Worm (Caenorhabditis elegans) whole organism, L4 larva: Measurements from ENCODE around the gene F10A3.17.

Source experiments
- D1046.2 ChIP-seq: fragments of 200-800 bp; sonication (Bioruptor generic); IDR thresholded peaks from 2 replicates; pipeline ENCODE4 v1.3.6; 2022; ENCODE audit warnings: missing genetic modification characterization, missing compliant biosample characterization
- F37D6.2 ChIP-seq: sonication (generic microtip); optimal IDR thresholded peaks from 2 replicates; lab custom pipeline; 2016; ENCODE audit warnings: mild to moderate bottlenecking, missing genetic modification characterization, missing compliant biosample characterization
- F49E8.2 ChIP-seq: sonication (generic microtip); optimal IDR thresholded peaks from 2 replicates; lab custom pipeline; 2016; ENCODE audit warnings: missing compliant biosample characterization, mild to moderate bottlenecking, missing genetic modification characterization, borderline replicate concordance
- Y48G9A.11 ChIP-seq: fragments of 200-800 bp; sonication (Bioruptor generic); IDR thresholded peaks from 2 replicates; pipeline ENCODE4 v1.3.6; 2022; ENCODE audit warnings: missing genetic modification reagents, missing genetic modification characterization, missing compliant biosample characterization
- Y5F2A.4 ChIP-seq: fragments of 200-800 bp; sonication (Bioruptor generic); optimal IDR thresholded peaks from 2 replicates; lab custom pipeline; 2018; ENCODE audit warnings: mild to moderate bottlenecking, missing genetic modification characterization, missing compliant biosample characterization
- Y75B8A.6 ChIP-seq: fragments of 200-800 bp; sonication (Bioruptor generic); IDR thresholded peaks from 2 replicates; pipeline ENCODE4 v1.3.6; 2022; ENCODE audit warnings: missing genetic modification reagents, missing genetic modification characterization, missing compliant biosample characterization
- aly-2 ChIP-seq: sonication (generic microtip); optimal IDR thresholded peaks from 2 replicates; lab custom pipeline; 2018; ENCODE audit warnings: missing biosample characterization, missing genetic modification characterization
- ceh-44 ChIP-seq: fragments of 200-800 bp; sonication (Bioruptor generic); IDR thresholded peaks from 2 replicates; pipeline ENCODE4 v1.3.6; 2022; ENCODE audit warnings: missing genetic modification reagents, missing genetic modification characterization, missing compliant biosample characterization
- ctbp-1 ChIP-seq: fragments of 200-800 bp; sonication (Bioruptor generic); IDR thresholded peaks from 2 replicates; pipeline ENCODE4 v1.3.6; 2022; ENCODE audit warnings: missing genetic modification reagents, missing genetic modification characterization, missing compliant biosample characterization
- dmd-9 ChIP-seq: fragments of 200-800 bp; sonication (Bioruptor generic); IDR thresholded peaks from 2 replicates; pipeline ENCODE4 v1.3.6; 2022; ENCODE audit warnings: missing genetic modification reagents, missing genetic modification characterization, missing compliant biosample characterization
- fkh-10 ChIP-seq: fragments of 150-350 bp; optimal IDR thresholded peaks from 2 replicates; lab custom pipeline; 2014; ENCODE audit warnings: missing biosample characterization, missing genetic modification reagents, missing genetic modification characterization
- hlh-30 ChIP-seq: sonication (generic microtip); optimal IDR thresholded peaks from 2 replicates; lab custom pipeline; 2017; ENCODE audit warnings: antibody characterized with exemption, mild to moderate bottlenecking, missing genetic modification characterization, missing compliant biosample characterization; ENCODE audit not compliant: insufficient read depth
- lin-15B ChIP-seq: fragments of 150-350 bp; sonication (generic microtip); optimal IDR thresholded peaks from 3 replicates; lab custom pipeline; 2014; ENCODE audit warnings: missing biosample characterization, missing genetic modification characterization
- lin-38 ChIP-seq: fragments of 200-800 bp; sonication (Bioruptor generic); IDR thresholded peaks from 2 replicates; pipeline ENCODE4 v1.3.6; 2022; ENCODE audit warnings: missing genetic modification reagents, missing genetic modification characterization, missing compliant biosample characterization
- mdl-1 ChIP-seq, 2 experiments: fragments of 150-350 bp in 1 of 2; sonication (generic microtip) in 1 of 2; optimal IDR thresholded peaks; 2 replicates each; lab custom pipeline; 2014 to 2017; ENCODE audit warnings: missing biosample characterization in 2 of 2, missing genetic modification characterization in 2 of 2
- mes-2 ChIP-seq: sonication (generic microtip); optimal IDR thresholded peaks from 2 replicates; lab custom pipeline; 2016; ENCODE audit warnings: missing genotype, mild to moderate bottlenecking, missing genetic modification characterization, missing compliant biosample characterization; ENCODE audit not compliant: poor library complexity, severe bottlenecking
- mxl-3 ChIP-seq: fragments of 200-800 bp; sonication (Bioruptor generic); optimal IDR thresholded peaks from 2 replicates; lab custom pipeline; 2018; ENCODE audit warnings: mild to moderate bottlenecking, missing genetic modification characterization, missing compliant biosample characterization
- nhr-237 ChIP-seq: sonication (generic microtip); optimal IDR thresholded peaks from 2 replicates; lab custom pipeline; 2017; ENCODE audit warnings: missing biosample characterization, missing genetic modification characterization
- nhr-25 ChIP-seq: sonication (generic microtip); optimal IDR thresholded peaks from 2 replicates; lab custom pipeline; 2017; ENCODE audit warnings: missing genetic modification characterization, mild to moderate bottlenecking, missing compliant biosample characterization, antibody characterized with exemption, moderate library complexity, borderline replicate concordance; ENCODE audit not compliant: insufficient read depth
- nhr-42 ChIP-seq: fragments of 200-800 bp; sonication (Bioruptor generic); IDR thresholded peaks from 2 replicates; pipeline ENCODE4 v1.3.6; 2022; ENCODE audit warnings: missing genetic modification characterization, missing compliant biosample characterization
- nhr-48 ChIP-seq: sonication (generic microtip); optimal IDR thresholded peaks from 2 replicates; lab custom pipeline; 2016; ENCODE audit warnings: mild to moderate bottlenecking, missing genetic modification characterization, missing compliant biosample characterization
- pha-4 ChIP-seq, 2 experiments: fragments of 150-350 bp in 1 of 2; fragments of 200-800 bp in 1 of 2; sonication (Bioruptor generic) in 1 of 2; IDR thresholded peaks in 1 of 2; optimal IDR thresholded peaks in 1 of 2; 2 replicates each; pipeline versions ENCODE4 v1.3.6 to Lab custom; 2014 to 2022; ENCODE audit warnings: missing genetic modification characterization in 2 of 2, missing genetic modification reagents in 2 of 2, missing biosample characterization in 1 of 2, missing compliant biosample characterization in 1 of 2
- rbr-2 ChIP-seq: sonication (generic microtip); optimal IDR thresholded peaks from 2 replicates; lab custom pipeline; 2016; ENCODE audit warnings: missing genotype, missing genetic modification characterization, missing compliant biosample characterization
- saeg-2 ChIP-seq: fragments of 200-800 bp; sonication (Bioruptor generic); IDR thresholded peaks from 2 replicates; pipeline ENCODE4 v1.3.6; 2022; ENCODE audit warnings: missing genetic modification reagents, missing genetic modification characterization, missing compliant biosample characterization
- sdz-12 ChIP-seq: fragments of 200-800 bp; sonication (Bioruptor generic); optimal IDR thresholded peaks from 2 replicates; lab custom pipeline; 2018; ENCODE audit warnings: mild to moderate bottlenecking, missing genetic modification characterization, missing compliant biosample characterization
- set-16 ChIP-seq: fragments of 200-800 bp; sonication (Bioruptor generic); IDR thresholded peaks from 2 replicates; pipeline ENCODE4 v1.3.6; 2022; ENCODE audit warnings: missing genetic modification reagents, missing genetic modification characterization, missing compliant biosample characterization
- snpc-4 ChIP-seq: fragments of 150-350 bp; optimal IDR thresholded peaks from 2 replicates; lab custom pipeline; 2014; ENCODE audit warnings: missing biosample characterization, missing genetic modification characterization
- spr-1 ChIP-seq: sonication (generic microtip); optimal IDR thresholded peaks from 2 replicates; lab custom pipeline; 2016; ENCODE audit warnings: mild to moderate bottlenecking, missing genetic modification characterization, missing compliant biosample characterization
- unc-39 ChIP-seq: sonication (generic microtip); optimal IDR thresholded peaks from 2 replicates; lab custom pipeline; 2017; ENCODE audit warnings: missing biosample characterization, missing genetic modification characterization
- unc-62 ChIP-seq, 3 experiments: fragments of 150-350 bp in 1 of 3; sonication (generic microtip); optimal IDR thresholded peaks in 2 of 3; peaks in 1 of 3; 1 replicate in 1 of 3; 2 replicates in 2 of 3; lab custom pipeline; 2014 to 2017; ENCODE audit warnings: missing biosample characterization in 3 of 3, missing genetic modification characterization in 3 of 3, missing genetic modification reagents in 3 of 3, missing genotype in 1 of 3
- vab-7 ChIP-seq: fragments of 200-800 bp; sonication (Bioruptor generic); IDR thresholded peaks from 2 replicates; pipeline ENCODE4 v1.3.6; 2022; ENCODE audit warnings: missing genetic modification reagents, missing genetic modification characterization, missing compliant biosample characterization
- zip-11 ChIP-seq: fragments of 200-800 bp; sonication (Bioruptor generic); IDR thresholded peaks from 2 replicates; pipeline ENCODE4 v1.3.6; 2022; ENCODE audit warnings: missing genetic modification characterization, missing compliant biosample characterization
- zip-2 ChIP-seq: fragments of 150-350 bp; optimal IDR thresholded peaks from 2 replicates; lab custom pipeline; 2014; ENCODE audit warnings: missing biosample characterization, missing genetic modification characterization

The F10A3.17 gene

DNA sequence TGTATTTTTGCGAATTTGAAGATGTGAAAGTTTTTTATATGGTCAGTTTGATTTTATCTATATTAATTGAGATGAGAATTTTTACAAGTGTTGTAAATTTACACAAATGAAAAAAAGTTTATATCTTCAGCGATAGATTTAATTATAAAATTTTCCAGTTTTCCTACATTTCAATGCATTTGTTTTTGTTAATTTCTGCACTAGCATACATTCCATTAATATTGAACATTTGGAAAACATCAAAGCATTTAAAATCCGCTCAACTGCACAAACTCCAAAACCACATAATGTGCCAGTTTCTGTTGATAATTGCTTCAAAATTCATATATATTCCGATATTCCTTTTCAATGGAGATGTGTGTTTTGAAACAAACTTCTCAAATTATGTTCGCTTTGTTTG lies 23.4 kb upstream of the F10A3.17 start, which contains the start of gene srh-277:
srh-277 (plus strand) TSS at position 301 of the 400 bp plus-strand sequence.
- TF ChIP-seq mes-2 (tag; lab: Kevin White, UChicago) (no peak), unc-39 (tag; lab: Kevin White, UChicago) (no peak)

DNA sequence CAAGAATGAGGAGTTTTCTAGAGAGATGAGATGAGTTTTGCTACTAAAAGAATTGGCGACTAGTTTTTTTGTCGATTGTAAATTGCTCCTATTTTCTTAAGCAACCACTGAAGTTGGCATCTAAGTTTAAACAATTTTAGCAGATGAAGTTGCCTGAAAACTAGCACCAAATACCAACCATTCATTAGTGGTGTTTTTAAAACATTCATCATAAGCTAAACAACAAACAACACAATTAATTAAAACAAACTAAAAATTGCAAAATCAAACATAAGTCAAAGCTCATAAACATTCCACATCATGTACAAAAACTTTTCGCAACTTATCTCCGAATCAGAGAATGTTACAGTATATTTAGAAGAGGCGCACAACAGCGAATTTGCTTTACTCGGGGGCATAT lies 22.6 kb upstream of the F10A3.17 start, which contains the start of gene srz-13:
srz-13 (plus strand) TSS at position 301 of the 400 bp plus-strand sequence.
- no peak for TF ChIP-seq lin-15B (tag; lab: Kevin White, UChicago)
- no peak for TF ChIP-seq lin-38 (GFP tag; lab: Robert Waterston, UW)
- no peak for TF ChIP-seq D1046.2 (GFP tag; lab: Robert Waterston, UW)
- TF ChIP-seq nhr-25 (tag; lab: Kevin White, UChicago) = no peak
- TF ChIP-seq F37D6.2 (tag; lab: Kevin White, UChicago) = no peak
- TF ChIP-seq ceh-44 (GFP tag; lab: Robert Waterston, UW) = no peak
- no peak for TF ChIP-seq mxl-3 (GFP tag; lab: Kevin White, UChicago)
- no peak for TF ChIP-seq F49E8.2 (tag; lab: Kevin White, UChicago)

DNA sequence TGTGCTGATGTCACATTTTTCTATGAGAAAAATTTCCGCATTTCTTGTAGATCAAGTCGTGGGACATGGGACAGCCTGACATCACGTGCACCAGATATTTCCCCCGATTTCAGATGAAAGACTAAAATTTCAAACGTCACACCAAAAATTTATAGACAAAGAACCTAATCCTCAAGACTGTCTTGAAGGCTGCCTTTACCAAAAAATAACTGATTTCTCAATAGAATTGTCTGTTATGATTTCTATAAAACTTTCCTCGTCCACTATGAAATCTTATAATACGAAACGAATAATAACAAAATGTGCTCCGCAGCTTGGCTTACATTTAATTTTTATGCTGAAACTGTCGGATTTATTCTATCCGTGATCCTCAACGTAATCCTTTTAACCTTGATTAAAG lies 20.9 kb upstream of the F10A3.17 start, which contains the start of gene str-106:
str-106 (plus strand) TSS at position 301 of the 400 bp plus-strand sequence.
- TF ChIP-seq zip-11 (GFP tag; lab: Robert Waterston, UW) (no peak), nhr-42 (no peak), Y5F2A.4 (GFP tag; lab: Kevin White, UChicago) (no peak), aly-2 (tag; lab: Kevin White, UChicago) (no peak), dmd-9 (no peak), zip-2 (tag; lab: Kevin White, UChicago) (no peak), unc-62 (GFP tag; optimal IDR thresholded peaks at IDR 0.05 in 1 of 2; lab: Kevin White, UChicago) (no peak), unc-62 (tag; optimal IDR thresholded peaks at IDR 0.05; lab: Kevin White, UChicago) (no peak), vab-7 (no peak), hlh-30 (tag; lab: Kevin White, UChicago) (no peak)

DNA sequence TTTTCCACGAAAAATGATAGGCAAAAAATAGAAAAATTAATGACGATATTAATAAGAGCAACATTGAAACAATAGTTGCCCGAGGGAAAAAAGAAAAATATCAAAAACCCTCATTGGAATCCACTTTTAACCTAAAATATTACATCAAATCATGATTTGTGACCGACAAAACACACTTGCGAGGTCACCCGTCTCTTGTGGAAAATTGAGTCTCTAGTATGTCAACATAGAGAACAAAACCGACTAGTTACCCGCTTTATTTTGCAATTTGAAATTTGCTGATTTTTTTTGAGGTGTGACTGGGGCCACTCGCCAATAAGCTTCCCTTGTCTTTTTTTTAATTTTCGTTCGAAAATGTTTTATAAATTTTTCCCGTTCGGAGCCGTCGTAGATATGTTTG lies 16.3 kb upstream of the F10A3.17 start, which contains the start of gene cyp-33D1:
cyp-33D1 (minus strand) TSS at position 101 of the 400 bp plus-strand sequence.
- TF ChIP-seq nhr-237 (tag; lab: Kevin White, UChicago) (no peak), fkh-10 (GFP tag; lab: Kevin White, UChicago) (no peak), Y75B8A.6 (GFP tag; lab: Robert Waterston, UW) (no peak), mes-2 (tag; lab: Kevin White, UChicago) (no peak), sdz-12 (GFP tag; lab: Kevin White, UChicago) (no peak), saeg-2 (GFP tag; lab: Robert Waterston, UW) (no peak), nhr-48 (tag; lab: Kevin White, UChicago) (no peak), set-16 (no peak), pha-4 (GFP tag; IDR thresholded peaks at IDR 0.05; lab: Robert Waterston, UW) (no peak), pha-4 (tag; optimal IDR thresholded peaks at IDR 0.05; lab: Kevin White, UChicago) (no peak), spr-1 (no peak), snpc-4 (tag; lab: Kevin White, UChicago) (no peak), D1046.2 (GFP tag; lab: Robert Waterston, UW) (no peak), mdl-1 (tag; optimal IDR thresholded peaks at IDR 0.05; lab: Kevin White, UChicago) (no peak), rbr-2 (tag; lab: Kevin White, UChicago) (no peak), ctbp-1 (GFP tag; lab: Robert Waterston, UW) (no peak), hlh-30 (tag; lab: Kevin White, UChicago) (no peak), Y5F2A.4 (GFP tag; lab: Kevin White, UChicago) (no peak), Y48G9A.11 (no peak), nhr-25 (tag; lab: Kevin White, UChicago) (no peak)
